Fruit fly (Drosophila melanogaster) whole organism, embryonic: ENCODE measurements around the gene Sfp78E.

ENCODE experiments used
- Atf3 ChIP-seq: fragments of 200-800 bp; sonication (Bioruptor generic); optimal IDR thresholded peaks from 3 replicates; lab custom pipeline; 2016; ENCODE audit warnings: missing biosample characterization, missing genetic modification characterization
- BEAF-32 ChIP-seq: fragments of 200-800 bp; sonication (Bioruptor generic); optimal IDR thresholded peaks from 3 replicates; lab custom pipeline; 2017; ENCODE audit warnings: missing biosample characterization, missing genetic modification characterization, mild to moderate bottlenecking, moderate library complexity, missing genetic modification reagents
- Bgb ChIP-seq: fragments of 200-800 bp; sonication (Bioruptor generic); IDR thresholded peaks from 2 replicates; pipeline ENCODE4 v1.3.6; 2022; ENCODE audit warnings: missing biosample characterization, missing genetic modification characterization; ENCODE audit not compliant: partially characterized antibody
- CG10366 ChIP-seq: fragments of 200-800 bp; sonication (Bioruptor generic); IDR thresholded peaks from 2 replicates; pipeline ENCODE4 v1.3.6; 2022; ENCODE audit warnings: missing biosample characterization, missing genetic modification characterization
- CG11723 ChIP-seq: fragments of 200-800 bp; sonication (Bioruptor generic); optimal IDR thresholded peaks from 2 replicates; lab custom pipeline; 2017; ENCODE audit warnings: missing biosample characterization, mild to moderate bottlenecking, missing genetic modification characterization
- CG12219 ChIP-seq: fragments of 200-800 bp; sonication (Bioruptor generic); optimal IDR thresholded peaks from 3 replicates; lab custom pipeline; 2018; ENCODE audit warnings: missing biosample characterization, mild to moderate bottlenecking, missing genetic modification characterization
- CG13624 ChIP-seq: fragments of 200-800 bp; sonication (Bioruptor generic); optimal IDR thresholded peaks from 2 replicates; lab custom pipeline; 2016; ENCODE audit warnings: missing biosample characterization, missing genetic modification characterization
- CG13894 ChIP-seq: fragments of 200-800 bp; sonication (Bioruptor generic); optimal IDR thresholded peaks from 3 replicates; lab custom pipeline; 2018; ENCODE audit warnings: missing biosample characterization, mild to moderate bottlenecking, missing genetic modification characterization, moderate library complexity
- CG14860 ChIP-seq: fragments of 200-800 bp; sonication (Bioruptor generic); IDR thresholded peaks from 3 replicates; pipeline ENCODE4 v1.3.6; 2022; ENCODE audit warnings: missing biosample characterization, missing genetic modification characterization; ENCODE audit not compliant: partially characterized antibody
- CG1602 ChIP-seq: fragments of 200-800 bp; sonication (Bioruptor generic); optimal IDR thresholded peaks from 3 replicates; lab custom pipeline; 2016; ENCODE audit warnings: missing biosample characterization, missing genetic modification characterization
- CG17186 ChIP-seq: fragments of 200-800 bp; sonication (Bioruptor generic); optimal IDR thresholded peaks from 3 replicates; lab custom pipeline; 2017; ENCODE audit warnings: missing biosample characterization, missing genetic modification reagents, missing genetic modification characterization
- CG17912 ChIP-seq: fragments of 200-800 bp; sonication (Bioruptor generic); optimal IDR thresholded peaks from 2 replicates; lab custom pipeline; 2018; ENCODE audit warnings: missing biosample characterization, mild to moderate bottlenecking, missing genetic modification characterization
- CG1832 ChIP-seq: fragments of 200-800 bp; sonication (Bioruptor generic); optimal IDR thresholded peaks from 2 replicates; lab custom pipeline; 2017; ENCODE audit warnings: missing biosample characterization, mild to moderate bottlenecking, missing genetic modification characterization, inconsistent platforms
- CG31388 ChIP-seq: fragments of 200-800 bp; sonication (Bioruptor generic); optimal IDR thresholded peaks from 2 replicates; lab custom pipeline; 2016; ENCODE audit warnings: missing biosample characterization, missing genetic modification characterization
- CG32767 ChIP-seq: fragments of 200-800 bp; sonication (Bioruptor generic); IDR thresholded peaks from 2 replicates; pipeline ENCODE4 v1.3.6; 2022; ENCODE audit warnings: missing biosample characterization, missing genetic modification characterization
- CG32772 ChIP-seq: fragments of 200-800 bp; sonication (Bioruptor generic); IDR thresholded peaks from 2 replicates; pipeline ENCODE4 v1.3.6; 2022; ENCODE audit warnings: missing biosample characterization, missing genetic modification characterization
- CG43689 ChIP-seq: fragments of 200-800 bp; sonication (Bioruptor generic); IDR thresholded peaks from 2 replicates; pipeline ENCODE4 v1.3.6; 2022; ENCODE audit warnings: missing biosample characterization, missing genetic modification characterization
- CG4707 ChIP-seq: fragments of 200-800 bp; sonication (Bioruptor generic); optimal IDR thresholded peaks from 2 replicates; lab custom pipeline; 2018; ENCODE audit warnings: missing biosample characterization, mild to moderate bottlenecking, missing genetic modification characterization, moderate library complexity
- CG6813 ChIP-seq: fragments of 200-800 bp; sonication (Bioruptor generic); optimal IDR thresholded peaks from 2 replicates; lab custom pipeline; 2017; ENCODE audit warnings: missing biosample characterization, missing genetic modification characterization, mild to moderate bottlenecking, moderate library complexity, missing genetic modification reagents
- CrebB ChIP-seq: fragments of 200-800 bp; sonication (Bioruptor generic); optimal IDR thresholded peaks from 3 replicates; lab custom pipeline; 2018; ENCODE audit warnings: missing biosample characterization, mild to moderate bottlenecking, missing genetic modification characterization
- Dek ChIP-seq: fragments of 200-800 bp; sonication (Bioruptor generic); optimal IDR thresholded peaks from 3 replicates; lab custom pipeline; 2019; ENCODE audit warnings: missing biosample characterization, mild to moderate bottlenecking, missing genetic modification characterization, moderate library complexity
- Doc2 ChIP-seq: fragments of 200-800 bp; sonication (Bioruptor generic); IDR thresholded peaks from 2 replicates; pipeline ENCODE4 v1.3.6; 2022; ENCODE audit warnings: missing biosample characterization, missing genetic modification characterization
- HLH4C ChIP-seq: fragments of 200-800 bp; sonication (Bioruptor generic); IDR thresholded peaks from 3 replicates; pipeline ENCODE4 v1.3.6; 2022; ENCODE audit warnings: missing biosample characterization, missing genetic modification characterization; ENCODE audit not compliant: partially characterized antibody
- HLHmδ ChIP-seq: fragments of 200-800 bp; sonication (Bioruptor generic); optimal IDR thresholded peaks from 2 replicates; lab custom pipeline; 2018; ENCODE audit warnings: missing biosample characterization, mild to moderate bottlenecking, missing genetic modification characterization, moderate library complexity
- Hey ChIP-seq: fragments of 200-800 bp; sonication (Bioruptor generic); optimal IDR thresholded peaks from 3 replicates; lab custom pipeline; 2018; ENCODE audit warnings: missing biosample characterization, mild to moderate bottlenecking, missing genetic modification characterization
- HmgZ ChIP-seq: fragments of 200-800 bp; sonication (Bioruptor generic); optimal IDR thresholded peaks from 2 replicates; lab custom pipeline; 2018; ENCODE audit warnings: missing biosample characterization, mild to moderate bottlenecking, missing genetic modification characterization
- NC2β ChIP-seq: fragments of 200-800 bp; sonication (Bioruptor generic); optimal IDR thresholded peaks from 2 replicates; lab custom pipeline; 2016; ENCODE audit warnings: missing biosample characterization, missing genetic modification characterization
- NFAT ChIP-seq: fragments of 200-800 bp; sonication (Bioruptor generic); IDR thresholded peaks from 2 replicates; pipeline ENCODE4 v1.3.6; 2022; ENCODE audit warnings: missing biosample characterization, missing genetic modification characterization
- Oaz ChIP-seq: fragments of 200-800 bp; sonication (Bioruptor generic); IDR thresholded peaks from 2 replicates; pipeline ENCODE4 v1.3.6; 2022; ENCODE audit warnings: missing biosample characterization, missing genetic modification characterization
- Poxn ChIP-seq: fragments of 200-800 bp; sonication (Bioruptor generic); IDR thresholded peaks from 2 replicates; pipeline ENCODE4 v1.3.6; 2022; ENCODE audit warnings: missing biosample characterization, missing genetic modification characterization
- Ravus ChIP-seq: fragments of 200-800 bp; sonication (Bioruptor generic); IDR thresholded peaks from 2 replicates; pipeline ENCODE4 v1.3.6; 2022; ENCODE audit warnings: missing biosample characterization, missing genetic modification characterization
- ci ChIP-seq: fragments of 200-800 bp; sonication (Bioruptor generic); IDR thresholded peaks from 3 replicates; pipeline ENCODE4 v1.3.6; 2022; ENCODE audit warnings: missing biosample characterization, missing genetic modification characterization
- dati ChIP-seq: fragments of 200-800 bp; sonication (Bioruptor generic); IDR thresholded peaks from 2 replicates; pipeline ENCODE4 v1.3.6; 2022; ENCODE audit warnings: missing biosample characterization, missing genetic modification characterization
- ftz-f1 ChIP-seq: fragments of 200-800 bp; sonication (Bioruptor generic); optimal IDR thresholded peaks from 2 replicates; lab custom pipeline; 2016; ENCODE audit warnings: missing biosample characterization, missing genetic modification characterization
- gcm ChIP-seq: fragments of 200-800 bp; sonication (Bioruptor generic); optimal IDR thresholded peaks from 2 replicates; lab custom pipeline; 2019; ENCODE audit warnings: missing biosample characterization, mild to moderate bottlenecking, missing genetic modification characterization, moderate library complexity
- grau ChIP-seq: fragments of 200-800 bp; optimal IDR thresholded peaks from 3 replicates; lab custom pipeline; 2019; ENCODE audit warnings: missing biosample characterization, mild to moderate bottlenecking, missing genetic modification characterization, moderate library complexity
- hbn ChIP-seq: fragments of 200-800 bp; sonication (Bioruptor generic); IDR thresholded peaks from 2 replicates; pipeline ENCODE4 v1.3.6; 2022; ENCODE audit warnings: missing biosample characterization, missing genetic modification characterization; ENCODE audit not compliant: partially characterized antibody
- hkb ChIP-seq, 2 experiments: fragments of 200-800 bp in 1 of 2; fragments of >200 bp in 1 of 2; sonication (Bioruptor generic) in 1 of 2; IDR thresholded peaks in 1 of 2; optimal IDR thresholded peaks in 1 of 2; 2 replicates each; pipeline versions ENCODE4 v1.3.6 to Lab custom; 2017 to 2022; ENCODE audit warnings: missing biosample characterization in 1 of 2, missing genetic modification characterization in 1 of 2
- lmd ChIP-seq: fragments of 200-800 bp; sonication (Bioruptor generic); IDR thresholded peaks from 2 replicates; pipeline ENCODE4 v1.3.6; 2022; ENCODE audit warnings: missing biosample characterization, missing genetic modification characterization
- luna ChIP-seq: fragments of 200-800 bp; sonication (Bioruptor generic); optimal IDR thresholded peaks from 2 replicates; lab custom pipeline; 2016; ENCODE audit warnings: missing biosample characterization, missing genetic modification characterization
- mld ChIP-seq: fragments of 200-800 bp; sonication (Bioruptor generic); IDR thresholded peaks from 3 replicates; pipeline ENCODE4 v1.3.6; 2022; ENCODE audit warnings: missing biosample characterization, missing genetic modification characterization; ENCODE audit not compliant: partially characterized antibody
- org-1 ChIP-seq: fragments of 200-800 bp; sonication (Bioruptor generic); optimal IDR thresholded peaks from 2 replicates; lab custom pipeline; 2017; ENCODE audit warnings: missing biosample characterization, missing genetic modification characterization
- sens ChIP-seq: fragments of 200-800 bp; sonication (Bioruptor generic); peaks from one replicate; lab custom pipeline; 2016; ENCODE audit warnings: missing biosample characterization, missing genetic modification characterization
- sim ChIP-seq: fragments of 200-800 bp; sonication (Bioruptor generic); IDR thresholded peaks from 2 replicates; pipeline ENCODE4 v1.3.6; 2022; ENCODE audit warnings: missing biosample characterization, missing genetic modification characterization
- sna ChIP-seq: fragments of 200-800 bp; sonication (Bioruptor generic); IDR thresholded peaks from 2 replicates; pipeline ENCODE4 v1.3.6; 2022; ENCODE audit warnings: missing biosample characterization, missing genetic modification characterization; ENCODE audit not compliant: partially characterized antibody
- stc ChIP-seq: fragments of 200-800 bp; sonication (Bioruptor generic); IDR thresholded peaks from 2 replicates; pipeline ENCODE4 v1.3.6; 2022; ENCODE audit warnings: missing biosample characterization, missing genetic modification characterization
- unpg ChIP-seq: fragments of 200-800 bp; sonication (Bioruptor generic); optimal IDR thresholded peaks from 3 replicates; lab custom pipeline; 2018; ENCODE audit warnings: missing biosample characterization, mild to moderate bottlenecking, missing genetic modification characterization, moderate library complexity
- vnd ChIP-seq: fragments of 200-800 bp; sonication (Bioruptor generic); IDR thresholded peaks from 3 replicates; pipeline ENCODE4 v1.3.6; 2022; ENCODE audit warnings: missing biosample characterization, missing genetic modification characterization; ENCODE audit not compliant: partially characterized antibody
- zf30C ChIP-seq: fragments of 200-800 bp; sonication (Bioruptor generic); optimal IDR thresholded peaks from 3 replicates; lab custom pipeline; 2018; ENCODE audit warnings: missing biosample characterization, mild to moderate bottlenecking, missing genetic modification characterization
- zfh2 ChIP-seq: fragments of 200-800 bp; sonication (Bioruptor generic); optimal IDR thresholded peaks from 2 replicates; lab custom pipeline; 2016; ENCODE audit warnings: missing biosample characterization, missing genetic modification characterization

The Sfp78E gene

DNA sequence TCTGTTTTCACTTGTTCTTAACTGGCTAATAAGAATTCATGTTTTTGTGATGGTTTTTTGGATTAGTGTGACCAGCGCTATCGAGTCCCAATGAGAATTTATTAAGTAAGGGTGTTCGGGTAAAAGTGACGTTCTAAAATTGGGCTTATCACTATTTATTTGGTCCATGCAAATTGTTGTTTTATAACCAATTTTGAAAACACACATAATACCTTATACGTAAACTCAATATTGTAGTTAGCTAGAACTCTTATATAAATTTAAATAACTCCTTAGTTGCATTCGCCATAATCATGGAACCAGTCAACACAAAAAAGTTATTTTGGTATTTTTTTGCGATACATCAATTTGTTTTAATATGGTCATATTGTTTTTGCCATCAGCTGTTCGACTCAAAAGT is 4.2 kb downstream of the Sfp78E start, which contains the start of the genes Als2 and CG11248 (continued):
- TF ChIP-seq Atf3 (peak; percentile 57), CG4707 (GFP tag; lab: Kevin White, UChicago) (no peak), Bgb (no peak), unpg (GFP tag; lab: Kevin White, UChicago) (no peak), CG6813 (GFP tag; lab: Kevin White, UChicago) (no peak), CrebB (tag; lab: Kevin White, UChicago) (no peak), CG43689 (GFP tag; lab: Robert Waterston, UW) (no peak), sim (GFP tag; lab: Robert Waterston, UW) (no peak), sna (GFP tag; lab: Robert Waterston, UW) (no peak), BEAF-32 (GFP tag; lab: Kevin White, UChicago) (peak; percentile 60), CG17186 (GFP tag; lab: Kevin White, UChicago) (peak; percentile 50), Hey (tag; lab: Kevin White, UChicago) (no peak), CG11723 (GFP tag; lab: Kevin White, UChicago) (peak; percentile 27), lmd (GFP tag; lab: Robert Waterston, UW) (peak; percentile 74), CG32772 (GFP tag; lab: Robert Waterston, UW) (peak; percentile 63), Dek (tag; lab: Kevin White, UChicago) (no peak), CG13624 (peak; percentile 69), HmgZ (tag; lab: Kevin White, UChicago) (peak; percentile 70), vnd (GFP tag; lab: Robert Waterston, UW) (no peak), CG10366 (GFP tag; lab: Robert Waterston, UW) (peak; percentile 68), CG31388 (GFP tag; lab: Kevin White, UChicago) (peak; percentile 51), Doc2 (GFP tag; lab: Robert Waterston, UW) (no peak), sens (GFP tag; lab: Kevin White, UChicago) (peak; percentile 96), zf30C (GFP tag; lab: Kevin White, UChicago) (no peak), Poxn (GFP tag; lab: Robert Waterston, UW) (no peak), CG32767 (GFP tag; lab: Robert Waterston, UW) (0 out of 2 replicates have a peak, but pooled peaks have one; percentile 40), Ravus (no peak), CG17912 (no peak), NC2β (peak; percentile 46), gcm (no peak), org-1 (no peak), ci (GFP tag; lab: Robert Waterston, UW) (no peak), stc (GFP tag; lab: Robert Waterston, UW) (0 out of 2 replicates have a peak, but pooled peaks have one; percentile 22), hbn (GFP tag; lab: Robert Waterston, UW) (no peak), HLHmδ (GFP tag; lab: Kevin White, UChicago) (no peak), luna (GFP tag; lab: Kevin White, UChicago) (peak; percentile 47), CG1602 (GFP tag; lab: Kevin White, UChicago) (peak; percentile 81), CG14860 (GFP tag; lab: Robert Waterston, UW) (no peak), zfh2 (peak; percentile 69), mld (GFP tag; lab: Robert Waterston, UW) (no peak), dati (GFP tag; lab: Robert Waterston, UW) (no peak), CG1832 (GFP tag; lab: Kevin White, UChicago) (no peak), ftz-f1 (GFP tag; lab: Kevin White, UChicago) (no peak), Oaz (GFP tag; lab: Robert Waterston, UW) (0 out of 2 replicates have a peak, but pooled peaks have one; percentile 27), HLH4C (GFP tag; lab: Robert Waterston, UW) (no peak), NFAT (GFP tag; lab: Robert Waterston, UW) (peak; percentile 50), CG12219 (GFP tag; lab: Kevin White, UChicago) (peak; percentile 25), CG13894 (no peak), hkb (optimal IDR thresholded peaks at IDR 0.05; lab: Kevin White, UChicago) (no peak), hkb (GFP tag; IDR thresholded peaks at IDR 0.05; lab: Robert Waterston, UW) (peak; percentile 61), grau (tag; lab: Kevin White, UChicago) (peak; percentile 83)
